Worm (Caenorhabditis elegans): ENCODE data around the gene fbxo-11.2.

- peak; percentile 71 for TF ChIP-seq T22C8.4 (GFP tag; IDR thresholded peaks at IDR 0.05)
- no peak for TF ChIP-seq ref-1 (GFP tag; conservative IDR thresholded peaks at IDR 0.05)
- TF ChIP-seq med-1 (GFP tag; optimal IDR thresholded peaks at IDR 0.05; ENCODE audit: insufficient read depth), result no peak
Measured at ce11 chrIII:1080536-1080935, 27.5 kb upstream of the fbxo-11.2 start, which contains the start of the genes rab-18 and kbp-4.
